Worm (Caenorhabditis elegans): ENCODE results near the gene F54C8.1.

The F54C8.1 gene

DNA sequence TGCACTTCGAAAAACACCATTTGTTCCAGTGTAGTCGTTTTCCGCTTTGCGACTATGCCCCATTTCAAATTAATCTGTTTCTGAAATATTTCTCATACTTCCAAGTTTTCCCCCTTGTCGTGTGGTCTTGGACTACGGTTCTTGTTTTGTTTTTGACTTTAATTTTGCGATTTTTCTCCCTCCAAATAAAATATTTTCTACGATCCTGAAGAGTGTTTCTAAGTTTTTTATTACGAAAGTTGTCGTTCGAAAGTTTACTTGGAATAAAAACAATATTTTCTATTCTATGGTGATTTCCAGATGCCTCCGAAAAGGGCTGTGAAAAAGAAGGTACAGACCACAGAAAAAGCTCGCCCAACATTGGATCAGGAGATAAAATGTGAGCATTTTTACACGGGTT lies 28.4 kb downstream of the F54C8.1 start, which contains the start of gene tag-342:
tag-342 (plus strand) TSS at position 301 of the 400 bp plus-strand sequence.
- no peak for TF ChIP-seq him-1 (tag; optimal IDR thresholded peaks at IDR 0.05)
- no peak for TF ChIP-seq W03F9.2 (tag; optimal IDR thresholded peaks at IDR 0.05)
- no peak for TF ChIP-seq dao-5 (tag; optimal IDR thresholded peaks at IDR 0.05)

DNA sequence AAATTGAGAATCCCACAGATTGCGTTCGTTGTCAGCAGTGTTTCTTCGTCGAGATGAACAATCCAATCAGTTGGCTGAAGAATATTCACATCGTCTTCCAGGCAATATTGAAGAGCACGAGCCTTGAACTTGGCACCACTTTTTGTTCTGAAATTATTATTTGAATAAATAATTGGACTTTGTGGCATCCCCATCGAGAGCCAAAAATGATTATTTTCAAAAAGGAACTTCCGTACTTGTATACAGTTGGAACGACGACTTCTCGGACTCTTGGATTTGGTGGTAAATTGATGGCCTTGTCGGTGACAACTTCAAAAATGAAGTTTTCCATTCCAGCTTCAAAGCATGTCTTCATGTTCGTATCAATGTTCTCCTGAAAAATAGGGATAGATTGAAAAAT lies 32.5 kb downstream of the F54C8.1 start:
- no peak for TF ChIP-seq him-1 (tag; optimal IDR thresholded peaks at IDR 0.05)
- TF ChIP-seq W03F9.2 (tag; optimal IDR thresholded peaks at IDR 0.05) = no peak
- no peak for TF ChIP-seq dao-5 (tag; optimal IDR thresholded peaks at IDR 0.05)

DNA sequence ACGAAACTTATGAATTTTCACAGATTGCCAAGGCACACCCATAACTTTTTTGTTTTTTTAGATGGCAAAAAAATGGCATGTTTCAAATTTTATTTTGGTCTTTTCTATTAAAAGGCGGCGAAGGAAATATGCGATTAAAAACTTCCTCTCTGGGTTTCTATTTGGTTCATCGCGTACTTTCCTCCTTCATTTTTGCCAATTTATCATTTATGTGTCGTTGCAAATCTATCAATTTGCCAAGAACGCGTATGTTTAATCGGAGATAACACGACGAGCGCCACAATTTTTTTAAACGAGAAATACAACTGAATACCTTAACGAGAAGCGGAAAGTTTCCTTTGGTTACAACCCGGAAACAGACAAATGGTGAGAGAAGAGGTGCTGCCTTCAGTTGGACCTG lies 33.0 kb downstream of the F54C8.1 start:
- TF ChIP-seq dao-5 (tag; optimal IDR thresholded peaks at IDR 0.05) (no peak), him-1 (tag; optimal IDR thresholded peaks at IDR 0.05) (no peak), W03F9.2 (tag; optimal IDR thresholded peaks at IDR 0.05) (no peak)

DNA sequence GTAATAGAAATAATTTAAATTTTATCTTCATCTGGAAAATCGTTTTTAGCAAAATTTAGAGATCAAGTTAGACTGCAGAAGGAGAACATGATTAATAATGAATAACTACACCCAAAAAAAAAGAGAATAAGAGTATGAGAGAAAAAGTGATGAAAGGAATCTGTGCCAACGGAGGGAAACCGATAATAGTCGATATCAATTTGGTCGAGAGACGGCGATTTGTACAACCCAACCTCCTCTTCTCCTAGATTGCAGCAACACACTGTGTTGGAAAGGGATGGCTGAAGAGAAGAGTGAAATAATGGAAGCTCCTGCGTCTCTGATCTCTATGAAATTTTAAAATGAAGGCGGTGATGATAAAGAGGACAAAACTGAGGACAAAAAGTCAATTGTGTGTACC lies 35.0 kb downstream of the F54C8.1 start:
- TF ChIP-seq W03F9.2 (tag; optimal IDR thresholded peaks at IDR 0.05) = no peak
- no peak for TF ChIP-seq him-1 (tag; optimal IDR thresholded peaks at IDR 0.05)
- TF ChIP-seq dao-5 (tag; optimal IDR thresholded peaks at IDR 0.05) = no peak

DNA sequence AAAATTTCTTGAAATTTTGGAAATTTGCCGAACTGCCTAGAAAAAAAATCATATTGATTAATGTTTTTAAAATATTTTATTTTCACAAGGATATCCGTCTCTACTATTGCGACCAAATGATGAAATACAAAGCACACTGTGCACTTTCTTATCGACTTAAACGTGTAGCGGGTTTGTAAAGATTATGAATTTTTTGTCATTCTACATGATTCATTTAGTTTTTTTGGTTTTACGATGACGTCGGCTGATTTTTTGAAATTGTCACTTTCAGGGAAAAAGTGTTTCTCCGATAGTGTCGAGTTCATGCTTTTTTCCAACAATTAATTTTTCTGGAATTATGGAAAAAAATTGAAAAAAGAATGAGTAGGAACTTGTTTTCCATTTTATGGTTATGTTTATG lies 37.1 kb downstream of the F54C8.1 start:
- TF ChIP-seq him-1 (tag; optimal IDR thresholded peaks at IDR 0.05) (no peak), W03F9.2 (tag; optimal IDR thresholded peaks at IDR 0.05) (no peak), dao-5 (tag; optimal IDR thresholded peaks at IDR 0.05) (no peak)

DNA sequence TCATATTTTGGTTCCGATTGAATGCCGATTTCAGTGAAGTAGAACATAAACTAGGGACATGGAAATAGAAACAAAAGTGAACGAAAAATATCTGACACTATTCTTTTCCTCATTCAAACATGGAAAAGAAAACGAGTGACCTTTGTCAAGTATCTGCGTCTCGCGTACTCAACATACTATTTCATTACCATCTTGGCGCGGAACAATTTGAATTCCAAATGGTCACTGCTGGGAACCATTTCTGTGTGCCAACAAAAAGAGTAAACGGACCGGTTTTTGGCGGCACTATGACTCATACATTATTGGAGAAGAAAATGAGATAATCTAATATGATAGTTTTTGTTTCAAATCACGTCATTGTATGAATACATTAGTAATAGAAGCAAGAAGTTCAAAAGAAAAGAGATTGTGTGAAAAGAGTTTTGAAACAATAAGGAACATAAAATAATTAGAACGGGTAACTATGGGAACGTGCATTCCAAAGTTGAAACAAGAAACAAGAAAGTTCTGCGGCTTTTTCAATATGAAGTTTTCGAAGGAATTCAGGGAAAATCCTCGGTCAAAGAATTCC lies 43.0 kb downstream of the F54C8.1 start:
- TF ChIP-seq W03F9.2 (tag; optimal IDR thresholded peaks at IDR 0.05) (no peak), dao-5 (tag; optimal IDR thresholded peaks at IDR 0.05) (no peak), him-1 (tag; optimal IDR thresholded peaks at IDR 0.05) (no peak)

DNA sequence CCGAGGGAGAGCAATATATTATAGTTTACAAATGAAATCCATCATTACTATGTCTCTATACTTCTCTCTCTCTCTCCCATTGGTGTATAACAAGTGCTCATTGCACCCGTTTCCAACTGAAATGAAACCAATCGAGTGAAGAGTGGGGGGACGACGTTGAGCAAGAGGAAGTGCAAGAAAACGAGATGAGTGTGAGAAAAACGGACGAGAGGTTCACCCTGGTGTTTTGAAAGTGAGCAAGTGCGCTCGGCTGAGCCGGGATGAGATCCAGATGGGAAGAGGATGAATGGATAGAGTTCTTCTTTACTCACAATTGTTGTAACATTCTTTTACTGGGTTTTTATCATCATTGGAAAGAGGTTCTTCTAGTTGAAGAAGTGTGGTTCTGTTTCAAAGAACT lies 44.2 kb downstream of the F54C8.1 start:
- no peak for TF ChIP-seq dao-5 (tag; optimal IDR thresholded peaks at IDR 0.05)

DNA sequence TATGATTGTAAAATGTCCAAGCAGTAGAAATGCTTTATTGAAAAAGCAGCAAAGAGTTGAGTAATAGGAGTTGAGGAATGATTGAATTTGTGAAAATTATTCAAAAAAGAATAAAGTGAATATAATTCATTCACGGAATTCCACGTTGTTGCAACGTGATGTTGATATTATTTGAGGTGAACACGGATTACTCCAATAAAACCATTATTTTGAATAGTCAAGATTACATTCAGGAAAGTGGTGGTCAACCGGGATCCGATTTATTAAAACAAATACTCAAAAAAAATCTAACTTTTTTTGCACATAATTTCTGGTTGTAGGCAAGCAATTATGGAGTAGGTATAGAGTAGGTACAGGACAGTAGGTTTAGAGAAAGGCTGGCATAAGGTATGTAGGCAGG lies 45.9 kb downstream of the F54C8.1 start, which contains the start of gene bre-3:
bre-3 (minus strand) TSS at position 101 of the 400 bp plus-strand sequence.
- TF ChIP-seq W03F9.2 (tag; optimal IDR thresholded peaks at IDR 0.05) (no peak), dao-5 (tag; optimal IDR thresholded peaks at IDR 0.05) (no peak), him-1 (tag; optimal IDR thresholded peaks at IDR 0.05) (no peak)

DNA sequence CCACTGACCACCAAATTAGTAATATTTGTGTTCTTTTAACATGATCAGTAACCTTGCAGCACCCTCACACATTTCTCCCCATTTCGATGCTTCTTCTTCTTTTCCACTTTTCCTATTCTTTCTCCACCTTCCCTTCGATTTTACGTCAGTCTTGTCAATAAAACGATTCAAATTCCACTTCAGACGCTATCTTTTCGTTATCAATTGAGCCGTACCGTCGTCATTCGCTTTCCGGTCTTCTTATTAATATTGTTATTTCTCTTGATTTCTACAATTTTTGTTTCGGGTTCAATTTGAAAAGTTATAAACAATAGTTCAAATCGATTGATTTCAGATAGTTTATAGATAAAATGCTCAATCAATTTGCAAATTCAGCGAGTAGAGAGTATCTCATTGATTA lies 48.0 kb downstream of the F54C8.1 start:
- no peak for TF ChIP-seq dao-5 (tag; optimal IDR thresholded peaks at IDR 0.05)
- TF ChIP-seq him-1 (tag; optimal IDR thresholded peaks at IDR 0.05) = no peak
- TF ChIP-seq W03F9.2 (tag; optimal IDR thresholded peaks at IDR 0.05) = no peak

DNA sequence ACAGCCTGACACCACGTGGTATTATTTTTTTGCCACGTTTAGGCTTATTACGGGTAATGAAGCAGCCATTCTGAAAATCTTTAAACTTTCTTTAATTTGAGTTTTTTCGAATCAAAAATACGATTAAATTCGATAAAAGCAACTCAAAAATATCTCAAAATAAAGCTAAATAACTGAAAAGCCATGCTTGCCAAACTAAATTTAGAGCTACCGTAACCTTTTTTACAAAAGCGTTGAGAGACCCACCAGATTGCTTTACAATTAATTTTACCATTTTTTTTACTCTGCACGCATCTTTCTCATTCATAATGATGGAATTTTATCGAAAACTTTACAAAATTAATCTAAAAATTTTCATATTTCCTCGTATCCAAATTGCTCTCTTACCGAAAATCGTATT lies 48.5 kb downstream of the F54C8.1 start:
- TF ChIP-seq dao-5 (tag; optimal IDR thresholded peaks at IDR 0.05) (no peak), W03F9.2 (tag; optimal IDR thresholded peaks at IDR 0.05) (no peak), him-1 (tag; optimal IDR thresholded peaks at IDR 0.05) (no peak)

DNA sequence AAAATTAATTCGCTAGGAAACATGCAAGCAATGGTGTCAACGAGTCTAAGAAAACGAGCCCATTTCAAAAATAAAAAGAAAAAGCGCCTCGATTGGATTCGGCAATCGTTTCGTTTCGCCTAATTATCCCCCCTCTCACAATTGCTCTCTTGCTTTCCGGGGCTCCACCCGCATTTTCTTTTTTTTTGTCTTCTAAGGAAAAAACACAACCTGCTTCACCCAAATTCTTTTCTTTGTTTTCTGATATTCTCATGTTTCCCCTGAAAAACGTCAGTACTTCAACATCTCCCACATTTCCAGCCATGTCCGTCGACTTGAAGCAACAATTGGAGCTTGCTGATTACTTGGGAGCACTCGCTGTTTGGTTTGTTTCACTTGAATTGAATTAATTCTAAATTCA lies 48.9 kb downstream of the F54C8.1 start, which contains the start of gene nlp-36:
nlp-36 (plus strand) TSS at position 301 of the 400 bp plus-strand sequence.
- TF ChIP-seq dao-5 (tag; optimal IDR thresholded peaks at IDR 0.05) = no peak

DNA sequence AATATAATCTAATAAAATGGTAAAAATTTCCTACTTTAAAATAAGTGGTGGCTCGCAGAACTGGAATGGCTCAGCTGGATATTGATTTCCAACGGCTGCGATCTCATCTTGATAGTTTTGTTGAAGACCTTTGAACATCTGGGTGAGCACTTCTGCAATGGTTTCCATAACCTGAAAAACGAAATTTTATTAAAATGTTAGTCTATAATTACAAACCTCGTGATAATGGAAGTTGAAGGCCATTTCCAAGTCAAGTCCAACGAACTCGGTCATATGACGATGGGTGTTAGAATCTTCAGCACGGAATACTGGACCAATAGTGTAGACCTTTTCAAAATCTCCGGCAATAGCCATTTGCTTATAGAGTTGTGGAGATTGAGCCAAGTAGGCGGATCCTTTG lies 50.3 kb downstream of the F54C8.1 start:
- no peak for TF ChIP-seq him-1 (tag; optimal IDR thresholded peaks at IDR 0.05)
- TF ChIP-seq dao-5 (tag; optimal IDR thresholded peaks at IDR 0.05) = no peak
- no peak for TF ChIP-seq W03F9.2 (tag; optimal IDR thresholded peaks at IDR 0.05)
